Fruit fly (Drosophila melanogaster): ENCODE data around the gene CG43355.

dm6 chr2L:11531520-11531919 lies 47.0 kb downstream of the CG43355 start, which contains the start of gene CG34162:
- no peak for TF ChIP-seq Dll (optimal IDR thresholded peaks at IDR 0.05)
- no peak for TF ChIP-seq usp (GFP tag; optimal IDR thresholded peaks at IDR 0.05)
- no peak for TF ChIP-seq psq (optimal IDR thresholded peaks at IDR 0.05)
- TF ChIP-seq EcR (GFP tag; optimal IDR thresholded peaks at IDR 0.05): no peak
- TF ChIP-seq CG8478 (optimal IDR thresholded peaks at IDR 0.05): no peak
- no peak for TF ChIP-seq pan (optimal IDR thresholded peaks at IDR 0.05)

Data from whole organism.